Worm (Caenorhabditis elegans): Measurements from ENCODE around the gene egl-27.

Gene egl-27

ce11 chrII:6823233-6823632 lies 11.6 kb upstream of the egl-27 start:
- TF ChIP-seq hnd-1 (tag; optimal IDR thresholded peaks at IDR 0.05) (no peak), tbx-37 (GFP tag; conservative IDR thresholded peaks at IDR 0.05) (no peak), F13C5.2 (tag; optimal IDR thresholded peaks at IDR 0.05) (no peak), aly-1 (tag; optimal IDR thresholded peaks at IDR 0.05) (no peak), hmbx-1 (tag; optimal IDR thresholded peaks at IDR 0.05) (no peak), pes-1 (GFP tag; IDR thresholded peaks at IDR 0.05) (no peak), sea-1 (GFP tag; conservative IDR thresholded peaks at IDR 0.05) (no peak)

DNA sequence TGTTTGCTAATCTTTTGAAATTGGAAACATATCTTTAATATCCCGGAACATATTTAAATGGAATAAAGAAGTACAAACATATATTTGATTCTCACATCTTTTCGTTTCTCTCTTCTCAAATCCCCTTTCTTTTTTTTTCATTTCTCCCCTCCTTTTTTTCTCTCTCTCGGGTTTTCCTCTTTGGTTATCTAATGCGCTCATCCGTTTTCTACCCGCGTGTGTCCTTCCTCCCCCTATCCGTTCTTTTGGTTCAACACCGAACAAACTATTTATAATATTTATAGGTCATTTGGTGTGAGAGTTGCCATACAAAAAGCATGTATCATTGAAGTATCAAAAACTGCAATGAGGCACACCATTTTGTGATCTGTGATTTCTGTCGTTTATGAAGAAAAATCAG lies 10.9 kb upstream of the egl-27 start:
- peak; percentile 4 for TF ChIP-seq F13C5.2 (tag; optimal IDR thresholded peaks at IDR 0.05)
- no peak for TF ChIP-seq pes-1 (GFP tag; IDR thresholded peaks at IDR 0.05)
- TF ChIP-seq hmg-4 (GFP tag; optimal IDR thresholded peaks at IDR 0.05) = no peak
- no peak for TF ChIP-seq tbx-37 (GFP tag; conservative IDR thresholded peaks at IDR 0.05)
- TF ChIP-seq tra-4 (tag; optimal IDR thresholded peaks at IDR 0.05) = no peak
- no peak for TF ChIP-seq B0310.2 (tag; optimal IDR thresholded peaks at IDR 0.05)

DNA sequence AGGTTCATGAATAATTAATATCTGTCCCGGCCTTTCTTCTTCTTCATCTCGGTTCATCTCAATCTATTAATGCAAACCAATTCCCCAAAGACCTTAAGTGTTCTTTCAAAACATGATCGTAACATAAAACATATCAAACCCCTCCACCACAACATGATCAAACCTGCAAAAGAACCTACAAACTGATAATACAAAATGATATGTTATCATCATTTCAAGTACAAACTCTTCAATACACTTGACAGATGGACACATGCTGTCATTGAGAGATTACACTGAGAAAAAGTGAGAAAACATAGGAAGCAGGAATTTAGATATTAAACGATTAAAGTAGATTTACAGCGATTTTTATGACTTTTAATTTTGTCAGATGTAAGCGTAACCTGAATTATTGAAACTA lies 10.3 kb upstream of the egl-27 start:
- TF ChIP-seq hmbx-1 (tag; optimal IDR thresholded peaks at IDR 0.05) = no peak
- no peak for TF ChIP-seq ceh-13 (GFP tag; optimal IDR thresholded peaks at IDR 0.05)
- TF ChIP-seq tbx-11 (GFP tag; IDR thresholded peaks at IDR 0.05) = no peak
- TF ChIP-seq hmg-4 (GFP tag; optimal IDR thresholded peaks at IDR 0.05) = no peak
- no peak for TF ChIP-seq hnd-1 (tag; optimal IDR thresholded peaks at IDR 0.05)
- no peak for TF ChIP-seq scrt-1 (GFP tag; IDR thresholded peaks at IDR 0.05)
- no peak for TF ChIP-seq ama-1 (optimal IDR thresholded peaks at IDR 0.05)
- TF ChIP-seq sea-1 (GFP tag; conservative IDR thresholded peaks at IDR 0.05) = no peak
- no peak for TF ChIP-seq tbx-37 (GFP tag; conservative IDR thresholded peaks at IDR 0.05)
- TF ChIP-seq F13C5.2 (tag; optimal IDR thresholded peaks at IDR 0.05) = no peak
- TF ChIP-seq ets-7 (tag; optimal IDR thresholded peaks at IDR 0.05) = no peak

- no peak for TF ChIP-seq ama-1 (optimal IDR thresholded peaks at IDR 0.05)
- no peak for TF ChIP-seq tbx-11 (GFP tag; IDR thresholded peaks at IDR 0.05)
- TF ChIP-seq hmg-4 (GFP tag; optimal IDR thresholded peaks at IDR 0.05) = peak; percentile 42
- TF ChIP-seq flt-1 (GFP tag; IDR thresholded peaks at IDR 0.05) = peak; percentile 38; the same call in 1 of the 2 replicates
- TF ChIP-seq ceh-36 (tag; optimal IDR thresholded peaks at IDR 0.05) = peak; percentile 68
- no peak for TF ChIP-seq pes-1 (GFP tag; IDR thresholded peaks at IDR 0.05)
- no peak for TF ChIP-seq tra-4 (tag; optimal IDR thresholded peaks at IDR 0.05)
- no peak for TF ChIP-seq sea-1 (GFP tag; conservative IDR thresholded peaks at IDR 0.05)
Measured at ce11 chrII:6825732-6826131, 9.1 kb upstream of the egl-27 start.

ce11 chrII:6826726-6827125 lies 8.1 kb upstream of the egl-27 start:
- no peak for TF ChIP-seq ceh-36 (tag; optimal IDR thresholded peaks at IDR 0.05)
- TF ChIP-seq scrt-1 (GFP tag; IDR thresholded peaks at IDR 0.05) = no peak
- TF ChIP-seq ets-7 (tag; optimal IDR thresholded peaks at IDR 0.05) = no peak
- TF ChIP-seq tra-4 (tag; optimal IDR thresholded peaks at IDR 0.05) = no peak
- no peak for TF ChIP-seq hmbx-1 (tag; optimal IDR thresholded peaks at IDR 0.05)
- no peak for TF ChIP-seq hmg-4 (GFP tag; optimal IDR thresholded peaks at IDR 0.05)
- no peak for TF ChIP-seq aly-1 (tag; optimal IDR thresholded peaks at IDR 0.05)
- no peak for TF ChIP-seq B0310.2 (tag; optimal IDR thresholded peaks at IDR 0.05)
- no peak for TF ChIP-seq ceh-13 (GFP tag; optimal IDR thresholded peaks at IDR 0.05)
- no peak for TF ChIP-seq flt-1 (GFP tag; IDR thresholded peaks at IDR 0.05)

ce11 chrII:6827388-6827787 lies 7.4 kb upstream of the egl-27 start:
- TF ChIP-seq scrt-1 (GFP tag; IDR thresholded peaks at IDR 0.05) = no peak
- no peak for TF ChIP-seq hnd-1 (tag; optimal IDR thresholded peaks at IDR 0.05)
- TF ChIP-seq ceh-36 (tag; optimal IDR thresholded peaks at IDR 0.05) = peak; percentile 88
- peak; percentile 30 for TF ChIP-seq hmg-4 (GFP tag; optimal IDR thresholded peaks at IDR 0.05)

- TF ChIP-seq ceh-36 (tag; optimal IDR thresholded peaks at IDR 0.05) = peak; percentile 50
- peak; percentile 43 for TF ChIP-seq hmg-4 (GFP tag; optimal IDR thresholded peaks at IDR 0.05)
- TF ChIP-seq tbx-37 (GFP tag; conservative IDR thresholded peaks at IDR 0.05) = 0 out of 2 replicates have a peak, but pooled peaks have one; percentile 35
- no peak for TF ChIP-seq hnd-1 (tag; optimal IDR thresholded peaks at IDR 0.05)
- no peak for TF ChIP-seq sea-1 (GFP tag; conservative IDR thresholded peaks at IDR 0.05)
Measured at ce11 chrII:6828073-6828900, 6.5 kb upstream of the egl-27 start.

ce11 chrII:6829108-6829507 lies 5.7 kb upstream of the egl-27 start:
- TF ChIP-seq ets-7 (tag; optimal IDR thresholded peaks at IDR 0.05) = no peak
- TF ChIP-seq aly-1 (tag; optimal IDR thresholded peaks at IDR 0.05) = no peak
- no peak for TF ChIP-seq sea-1 (GFP tag; conservative IDR thresholded peaks at IDR 0.05)
- no peak for TF ChIP-seq scrt-1 (GFP tag; IDR thresholded peaks at IDR 0.05)
- TF ChIP-seq flt-1 (GFP tag; IDR thresholded peaks at IDR 0.05) = no peak
- TF ChIP-seq tbx-37 (GFP tag; conservative IDR thresholded peaks at IDR 0.05) = no peak
- TF ChIP-seq hnd-1 (tag; optimal IDR thresholded peaks at IDR 0.05) = no peak
- TF ChIP-seq ceh-36 (tag; optimal IDR thresholded peaks at IDR 0.05) = no peak
- no peak for TF ChIP-seq F13C5.2 (tag; optimal IDR thresholded peaks at IDR 0.05)
- TF ChIP-seq tbx-11 (GFP tag; IDR thresholded peaks at IDR 0.05) = no peak
- no peak for TF ChIP-seq ama-1 (optimal IDR thresholded peaks at IDR 0.05)
